Worm (Caenorhabditis elegans): ENCODE measurements around the gene C06E1.7.

Gene C06E1.7

DNA sequence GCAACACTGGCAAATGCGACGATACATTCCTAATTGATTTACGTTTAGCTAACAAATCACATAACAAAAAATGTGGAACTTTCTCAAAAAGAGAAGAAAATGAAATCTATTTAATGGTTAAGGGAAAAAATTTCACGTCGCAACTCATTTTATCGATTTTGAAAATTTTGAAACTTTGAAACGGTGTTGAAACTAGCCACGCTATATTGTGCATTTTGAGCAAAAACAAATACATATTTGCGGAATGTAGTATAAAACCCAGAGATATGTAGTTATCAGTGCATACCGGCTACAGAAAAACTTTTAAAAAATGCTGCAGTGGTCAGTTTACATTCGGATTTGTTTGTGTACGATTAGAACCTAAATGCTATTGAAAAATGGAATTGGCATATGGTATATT is at the start of gene C06E1.7:
Gene C06E1.7 (minus strand): TSS at position 101 of the 400 bp plus-strand sequence.
- TF ChIP-seq elt-3 (tag; optimal IDR thresholded peaks at IDR 0.05) (no peak), elt-1 (tag; optimal IDR thresholded peaks at IDR 0.05) (no peak), nhr-28 (tag; optimal IDR thresholded peaks at IDR 0.05) (no peak), egl-5 (tag; optimal IDR thresholded peaks at IDR 0.05) (no peak), nfya-1 (tag; optimal IDR thresholded peaks at IDR 0.05; ENCODE audit: insufficient read depth) (no peak), fos-1 (tag; optimal IDR thresholded peaks at IDR 0.05) (no peak), nhr-12 (tag; optimal IDR thresholded peaks at IDR 0.05) (no peak), sea-2 (GFP tag; optimal IDR thresholded peaks at IDR 0.05) (no peak), ceh-16 (tag; optimal IDR thresholded peaks at IDR 0.05) (no peak), lin-15B (tag; optimal IDR thresholded peaks at IDR 0.05) (no peak), ceh-82 (tag; optimal IDR thresholded peaks at IDR 0.05) (no peak), nhr-237 (tag; optimal IDR thresholded peaks at IDR 0.05) (no peak), lsy-12 (tag; optimal IDR thresholded peaks at IDR 0.05) (no peak), lin-39 (tag; optimal IDR thresholded peaks at IDR 0.05) (no peak), nhr-23 (tag; optimal IDR thresholded peaks at IDR 0.05) (no peak), ztf-11 (tag; optimal IDR thresholded peaks at IDR 0.05) (no peak), ceh-9 (tag; optimal IDR thresholded peaks at IDR 0.05) (no peak)

DNA sequence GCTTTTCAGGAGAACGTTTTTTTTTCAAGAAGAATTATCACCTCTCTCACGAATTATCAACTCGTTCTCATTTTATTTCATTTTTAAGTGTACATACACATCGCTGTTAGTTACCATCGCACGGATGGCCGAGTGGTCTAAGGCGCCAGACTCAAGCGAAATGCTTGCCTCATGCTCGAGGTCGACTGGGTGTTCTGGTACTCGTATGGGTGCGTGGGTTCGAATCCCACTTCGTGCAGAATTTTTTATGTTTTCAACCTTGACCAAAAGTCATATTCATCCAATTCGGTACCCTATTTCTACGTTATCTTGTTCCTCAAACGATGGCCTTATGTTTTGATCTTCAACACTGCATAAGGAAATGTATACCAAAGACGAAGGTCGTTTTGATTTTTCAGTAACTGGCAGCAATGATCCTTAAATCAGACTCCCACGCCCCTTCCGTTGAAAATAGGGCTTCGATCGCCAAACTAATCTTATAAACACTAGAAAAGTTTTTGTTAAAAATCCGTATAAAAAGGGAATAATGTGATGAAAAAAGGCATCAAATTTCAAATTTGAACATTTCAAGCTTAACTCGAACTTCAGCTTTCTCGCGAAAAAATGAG is 45.8 kb upstream of the C06E1.7 start, which contains the start of gene fip-1:
Gene fip-1 (plus strand): TSS at position 558 of the 608 bp plus-strand sequence.
- no peak for TF ChIP-seq ceh-28 (tag; optimal IDR thresholded peaks at IDR 0.05)
- TF ChIP-seq nhr-77 (tag; optimal IDR thresholded peaks at IDR 0.05) = no peak
- no peak for TF ChIP-seq zag-1 (tag; optimal IDR thresholded peaks at IDR 0.05)
- TF ChIP-seq nhr-43 (tag; optimal IDR thresholded peaks at IDR 0.05; ENCODE audit: poor library complexity, severe bottlenecking) = peak; percentile 9
- TF ChIP-seq pqm-1 (tag; optimal IDR thresholded peaks at IDR 0.05) = peak; percentile 9
- TF ChIP-seq elt-2 (tag; optimal IDR thresholded peaks at IDR 0.05) = peak; percentile 20

DNA sequence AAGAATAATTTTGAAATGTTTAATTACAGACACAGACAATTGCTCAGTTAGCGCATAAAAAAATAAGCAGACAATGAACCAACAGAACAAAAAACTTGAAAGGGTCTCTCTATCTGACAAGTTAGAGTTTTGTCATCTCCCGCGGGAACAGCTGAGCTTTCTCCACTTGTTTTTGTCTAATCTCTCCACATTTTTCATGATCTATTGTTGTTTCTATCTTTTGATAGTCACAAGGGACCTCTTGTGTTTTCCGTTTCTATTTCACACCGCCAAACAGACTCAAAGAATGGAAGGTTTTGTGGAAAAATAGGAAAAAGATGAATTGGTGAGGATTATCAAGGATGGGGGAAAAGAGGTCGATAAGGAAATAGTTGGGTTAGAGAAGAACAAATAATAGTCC is 43.3 kb upstream of the C06E1.7 start:
- TF ChIP-seq lsy-12 (tag; optimal IDR thresholded peaks at IDR 0.05) (no peak), unc-62 (GFP tag; optimal IDR thresholded peaks at IDR 0.05) (peak; percentile 28), snpc-4 (tag; optimal IDR thresholded peaks at IDR 0.05) (no peak), nfya-1 (tag; optimal IDR thresholded peaks at IDR 0.05; ENCODE audit: insufficient read depth) (peak; percentile 45), lin-39 (tag; optimal IDR thresholded peaks at IDR 0.05) (peak; percentile 47)

DNA sequence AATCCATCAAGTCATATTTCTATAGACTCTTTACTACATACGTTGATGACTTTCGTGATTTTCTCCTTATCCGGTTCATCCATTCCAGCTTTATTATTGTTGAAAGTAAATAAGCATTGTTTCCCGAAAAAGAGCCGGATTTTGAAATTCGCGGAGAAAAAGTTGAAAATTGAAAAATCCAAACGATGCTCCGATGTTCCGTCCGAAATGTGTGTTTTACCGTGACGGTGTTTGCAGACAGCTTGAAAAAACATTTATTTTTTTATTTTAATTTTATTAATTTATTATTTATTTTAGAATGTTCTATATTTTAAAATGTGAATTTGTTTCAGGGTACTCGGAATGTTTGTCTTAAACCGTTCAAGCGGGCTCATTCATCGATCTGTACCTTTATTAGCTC is 37.3 kb upstream of the C06E1.7 start, which contains the start of gene dnj-10:
Gene dnj-10 (plus strand): TSS at position 333 of the 400 bp plus-strand sequence.
- peak; percentile 72 for TF ChIP-seq nfya-1 (tag; optimal IDR thresholded peaks at IDR 0.05; ENCODE audit: insufficient read depth)
- peak; percentile 25 for TF ChIP-seq skn-1 (tag; optimal IDR thresholded peaks at IDR 0.05)
- peak; percentile 92 for TF ChIP-seq lin-15B (tag; optimal IDR thresholded peaks at IDR 0.05)
- TF ChIP-seq unc-39 (tag; optimal IDR thresholded peaks at IDR 0.05) = no peak
- peak; percentile 16 for TF ChIP-seq snpc-4 (tag; optimal IDR thresholded peaks at IDR 0.05)
- TF ChIP-seq elt-2 (tag; optimal IDR thresholded peaks at IDR 0.05) = peak; percentile 16
- peak; percentile 26 for TF ChIP-seq hmg-11 (tag; optimal IDR thresholded peaks at IDR 0.05)
- TF ChIP-seq R02D3.7 (tag; optimal IDR thresholded peaks at IDR 0.05) = peak; percentile 6
- TF ChIP-seq pha-4 (tag; optimal IDR thresholded peaks at IDR 0.05) = peak; percentile 84
- no peak for TF ChIP-seq nhr-28 (tag; optimal IDR thresholded peaks at IDR 0.05)
- TF ChIP-seq nhr-76 (tag; optimal IDR thresholded peaks at IDR 0.05) = no peak
- peak; percentile 60 for TF ChIP-seq nhr-23 (tag; optimal IDR thresholded peaks at IDR 0.05)
- TF ChIP-seq lin-39 (tag; optimal IDR thresholded peaks at IDR 0.05) = peak; percentile 4

DNA sequence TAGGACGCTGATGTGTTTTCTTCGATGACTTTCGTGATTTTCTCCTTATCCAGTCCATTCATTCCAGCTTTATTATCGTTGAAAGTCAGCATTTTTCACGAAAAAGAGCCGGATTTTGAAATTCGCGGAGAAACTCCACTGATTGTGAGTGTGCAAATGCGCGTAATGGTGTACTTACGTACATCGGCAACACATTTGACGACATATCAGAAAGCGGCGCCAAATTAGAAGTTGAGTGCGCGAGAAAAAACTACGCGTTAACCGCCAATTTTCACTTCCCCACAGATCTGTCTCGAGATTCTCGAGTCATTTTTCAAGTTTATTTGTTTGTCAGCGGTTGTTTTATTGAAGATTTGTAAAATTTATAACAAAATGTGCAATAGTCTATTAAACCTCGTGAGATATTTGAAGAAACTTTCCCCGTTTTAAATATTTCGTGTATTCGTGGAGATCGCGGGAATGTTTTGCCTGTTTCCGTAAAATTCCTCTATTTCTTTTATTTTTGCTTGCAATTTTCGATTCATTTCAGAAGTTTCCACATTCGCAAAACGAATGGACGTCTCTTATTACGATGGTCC is 35.0 kb upstream of the C06E1.7 start, which contains the start of the genes polk-1 and gpr-1:
Gene polk-1 (minus strand): TSS at position 186 of the 578 bp plus-strand sequence.
Gene gpr-1 (plus strand): TSS at position 528 of the 578 bp plus-strand sequence.
- TF ChIP-seq lin-39 (tag; optimal IDR thresholded peaks at IDR 0.05) (peak; percentile 6), lin-15B (tag; optimal IDR thresholded peaks at IDR 0.05) (peak; percentile 57), jun-1 (tag; optimal IDR thresholded peaks at IDR 0.05) (no peak), nfya-1 (tag; optimal IDR thresholded peaks at IDR 0.05; ENCODE audit: insufficient read depth) (peak; percentile 36), nhr-11 (tag; optimal IDR thresholded peaks at IDR 0.05) (no peak)
